Fruit fly (Drosophila melanogaster): Measurements from ENCODE around the gene KrT95D.

The KrT95D gene

dm6 chr3R:24010637-24011214, 20.9 kb downstream of the KrT95D start (continued):
- peak; percentile 45 for TF ChIP-seq CG18262 (tag; optimal IDR thresholded peaks at IDR 0.05)
- TF ChIP-seq lab (GFP tag; optimal IDR thresholded peaks at IDR 0.05): peak; percentile 78
- TF ChIP-seq org-1 (GFP tag; optimal IDR thresholded peaks at IDR 0.05): peak; percentile 53
- peak; percentile 64 for TF ChIP-seq Dek (tag; optimal IDR thresholded peaks at IDR 0.05)
- peak; percentile 25; the same call in 1 of the 2 replicates for TF ChIP-seq CG14667 (GFP tag; IDR thresholded peaks at IDR 0.05)
- TF ChIP-seq fu2 (GFP tag; optimal IDR thresholded peaks at IDR 0.05): no peak
- TF ChIP-seq tap (tag; optimal IDR thresholded peaks at IDR 0.05): peak; percentile 62
- TF ChIP-seq jigr1 (GFP tag; IDR thresholded peaks at IDR 0.05): 0 out of 3 replicates have a peak, but pooled peaks have one; percentile 29
- peak; percentile 30 for TF ChIP-seq CG8388 (GFP tag; optimal IDR thresholded peaks at IDR 0.05)
- peak; percentile 66 for TF ChIP-seq PHDP (tag; optimal IDR thresholded peaks at IDR 0.05)
- TF ChIP-seq CG1647 (GFP tag; optimal IDR thresholded peaks at IDR 0.05): no peak
- peak in 1 of 2 experiments; percentile 43 for TF ChIP-seq Hr78 (GFP tag; optimal IDR thresholded peaks at IDR 0.05)
- no peak for TF ChIP-seq CG2116 (GFP tag; optimal IDR thresholded peaks at IDR 0.05)
- TF ChIP-seq CG9215 (GFP tag; IDR thresholded peaks at IDR 0.05): peak; percentile 50
- TF ChIP-seq Hr51 (GFP tag; optimal IDR thresholded peaks at IDR 0.05): peak in 1 of 2 experiments; percentile 73
- peak; percentile 38 for TF ChIP-seq gcm (GFP tag; optimal IDR thresholded peaks at IDR 0.05)
- TF ChIP-seq CG34422 (GFP tag; IDR thresholded peaks at IDR 0.05): 0 out of 3 replicates have a peak, but pooled peaks have one; percentile 37
- peak; percentile 58 for TF ChIP-seq gsb (GFP tag; IDR thresholded peaks at IDR 0.05)
- peak; percentile 22 for TF ChIP-seq CG10979 (tag; optimal IDR thresholded peaks at IDR 0.05)
- TF ChIP-seq CG15514 (GFP tag; optimal IDR thresholded peaks at IDR 0.05): peak; percentile 56
- TF ChIP-seq CHES-1-like (GFP tag; optimal IDR thresholded peaks at IDR 0.05): peak; percentile 16
- TF ChIP-seq CG6689 (GFP tag; IDR thresholded peaks at IDR 0.05): peak; percentile 68
- TF ChIP-seq CG15269 (tag; optimal IDR thresholded peaks at IDR 0.05): peak; percentile 78
- no peak for TF ChIP-seq Trl (optimal IDR thresholded peaks at IDR 0.05)
- TF ChIP-seq Trl (GFP tag; optimal IDR thresholded peaks at IDR 0.05): no peak
- TF ChIP-seq B-H2 (GFP tag; optimal IDR thresholded peaks at IDR 0.05): no peak
- TF ChIP-seq gsb-n (tag; optimal IDR thresholded peaks at IDR 0.05): peak; percentile 9
- no peak for TF ChIP-seq gfzf (GFP tag; optimal IDR thresholded peaks at IDR 0.05)
- peak; percentile 67 for TF ChIP-seq sisA (GFP tag; IDR thresholded peaks at IDR 0.05)
- TF ChIP-seq Doc2 (GFP tag; IDR thresholded peaks at IDR 0.05): 0 out of 2 replicates have a peak, but pooled peaks have one; percentile 18
- no peak for TF ChIP-seq sima (GFP tag; optimal IDR thresholded peaks at IDR 0.05)
- no peak for TF ChIP-seq CTCF (GFP tag; optimal IDR thresholded peaks at IDR 0.05)
- no peak for TF ChIP-seq CG31365 (tag; optimal IDR thresholded peaks at IDR 0.05)
- peak; percentile 7 for TF ChIP-seq CG5180 (GFP tag; optimal IDR thresholded peaks at IDR 0.05)
- TF ChIP-seq CG4617 (GFP tag; optimal IDR thresholded peaks at IDR 0.05; ENCODE audit: borderline replicate concordance): no peak
- TF ChIP-seq amos (GFP tag; IDR thresholded peaks at IDR 0.05; ENCODE audit: partially characterized antibody): no peak
- TF ChIP-seq Kr (GFP tag; optimal IDR thresholded peaks at IDR 0.05): no peak
- TF ChIP-seq CG4820 (GFP tag; optimal IDR thresholded peaks at IDR 0.05): no peak
- TF ChIP-seq CG11093 (GFP tag; IDR thresholded peaks at IDR 0.05): 0 out of 3 replicates have a peak, but pooled peaks have one; percentile 27
- no peak for TF ChIP-seq ems (GFP tag; optimal IDR thresholded peaks at IDR 0.05)
- TF ChIP-seq Hr3 (GFP tag; optimal IDR thresholded peaks at IDR 0.05): peak; percentile 49
- no peak for TF ChIP-seq pan (optimal IDR thresholded peaks at IDR 0.05)
- TF ChIP-seq pan (GFP tag; optimal IDR thresholded peaks at IDR 0.05 in 1 of 2, IDR thresholded peaks at IDR 0.05 in 1 of 2): peak in 1 of 2 experiments; percentile 76
- peak; percentile 78 for TF ChIP-seq Ada2b (GFP tag; IDR thresholded peaks at IDR 0.05)
- TF ChIP-seq Side (GFP tag; optimal IDR thresholded peaks at IDR 0.05): no peak
- peak; percentile 40 for TF ChIP-seq Nf-YC (tag; optimal IDR thresholded peaks at IDR 0.05)
- TF ChIP-seq CG4854 (GFP tag; optimal IDR thresholded peaks at IDR 0.05): no peak
- no peak for TF ChIP-seq grn (GFP tag; optimal IDR thresholded peaks at IDR 0.05)
- TF ChIP-seq C15 (GFP tag; IDR thresholded peaks at IDR 0.05): peak; percentile 64; the same call in 1 of the 3 replicates
- 0 out of 2 replicates have a peak, but pooled peaks have one; percentile 30 for TF ChIP-seq CG17328 (GFP tag; IDR thresholded peaks at IDR 0.05)

Data from whole organism, embryonic.